Worm (Caenorhabditis elegans) whole organism, L1 larva: ENCODE results near the gene T11F9.10.
A peak's percentile ranks its signal among the peaks of the same experiment; 100 is the strongest.

Experiments used
- C04F5.9 ChIP-seq: sonication (generic microtip); optimal IDR thresholded peaks from 2 replicates; lab custom pipeline; 2016; ENCODE audit warnings: missing genetic modification characterization, missing compliant biosample characterization
- C16A3.4 ChIP-seq: fragments of 150-350 bp; optimal IDR thresholded peaks from 2 replicates; lab custom pipeline; 2014; ENCODE audit warnings: missing biosample characterization, missing genetic modification characterization
- Y116A8C.19 ChIP-seq: sonication (generic microtip); optimal IDR thresholded peaks from 2 replicates; lab custom pipeline; 2016; ENCODE audit warnings: missing compliant biosample characterization, missing genetic modification characterization, borderline replicate concordance
- aha-1 ChIP-seq: fragments of 150-350 bp; optimal IDR thresholded peaks from 2 replicates; lab custom pipeline; 2014; ENCODE audit warnings: missing biosample characterization, missing genetic modification characterization
- alr-1 ChIP-seq: fragments of 200-800 bp; sonication (Bioruptor generic); optimal IDR thresholded peaks from 2 replicates; lab custom pipeline; 2018; ENCODE audit warnings: borderline replicate concordance, mild to moderate bottlenecking, missing genetic modification characterization, missing compliant biosample characterization
- aly-2 ChIP-seq: fragments of 150-350 bp; optimal IDR thresholded peaks from 2 replicates; lab custom pipeline; 2014; ENCODE audit warnings: missing biosample characterization, missing genetic modification characterization
- ama-1 ChIP-seq: fragments of 150-350 bp; optimal IDR thresholded peaks from 2 replicates; lab custom pipeline; 2014
- blmp-1 ChIP-seq: fragments of 150-350 bp; optimal IDR thresholded peaks from 2 replicates; lab custom pipeline; 2014; ENCODE audit warnings: missing biosample characterization, missing genetic modification characterization
- ceh-82 ChIP-seq, 3 experiments: fragments of 150-350 bp in 1 of 3; sonication (generic microtip) in 2 of 3; optimal IDR thresholded peaks; 2 replicates each; lab custom pipeline; 2014 to 2017; ENCODE audit warnings: missing biosample characterization in 3 of 3, missing genetic modification characterization in 3 of 3
- ceh-88 ChIP-seq: fragments of 200-800 bp; sonication (Bioruptor generic); IDR thresholded peaks from 2 replicates; pipeline ENCODE4 v1.3.6; 2022; ENCODE audit warnings: missing genetic modification characterization, missing compliant biosample characterization
- egl-27 ChIP-seq, 2 experiments: fragments of 150-350 bp in 1 of 2; sonication (generic microtip); optimal IDR thresholded peaks; 3 replicates each; lab custom pipeline; 2017 to 2018; ENCODE audit warnings: missing biosample characterization in 2 of 2, missing genetic modification characterization in 2 of 2, missing genetic modification reagents in 2 of 2
- elt-2 ChIP-seq: sonication (generic microtip); optimal IDR thresholded peaks from 2 replicates; lab custom pipeline; 2016; ENCODE audit warnings: missing genetic modification characterization, mild to moderate bottlenecking, inconsistent platforms, missing compliant biosample characterization, missing genetic modification reagents
- elt-3 ChIP-seq, 6 experiments: fragments of 150-350 bp in 1 of 6; sonication (generic microtip); optimal IDR thresholded peaks; 2 replicates each; lab custom pipeline; 2017 to 2018; ENCODE audit warnings: missing biosample characterization in 6 of 6, missing genetic modification characterization in 6 of 6, inconsistent platforms in 1 of 6
- fkh-10 ChIP-seq: sonication (generic microtip); optimal IDR thresholded peaks from 2 replicates; lab custom pipeline; 2017; ENCODE audit warnings: missing biosample characterization, missing genetic modification reagents, missing genetic modification characterization
- fkh-4 ChIP-seq: sonication (generic microtip); optimal IDR thresholded peaks from 2 replicates; lab custom pipeline; 2016; ENCODE audit warnings: missing compliant biosample characterization, missing genetic modification characterization, borderline replicate concordance
- fkh-8 ChIP-seq: sonication (generic microtip); optimal IDR thresholded peaks from 2 replicates; lab custom pipeline; 2016; ENCODE audit warnings: mild to moderate bottlenecking, missing genetic modification characterization, missing compliant biosample characterization
- fos-1 ChIP-seq: fragments of 150-350 bp; optimal IDR thresholded peaks from 2 replicates; lab custom pipeline; 2014; ENCODE audit warnings: missing biosample characterization, missing genetic modification characterization
- hlh-17 ChIP-seq: fragments of 200-800 bp; sonication (Bioruptor generic); optimal IDR thresholded peaks from 2 replicates; lab custom pipeline; 2018; ENCODE audit warnings: missing genetic modification characterization, mild to moderate bottlenecking, missing compliant biosample characterization, moderate library complexity, borderline replicate concordance
- hlh-4 ChIP-seq: sonication (generic microtip); optimal IDR thresholded peaks from 2 replicates; lab custom pipeline; 2016; ENCODE audit warnings: mild to moderate bottlenecking, missing genetic modification characterization, missing compliant biosample characterization
- hpl-2 ChIP-seq: fragments of 150-350 bp; optimal IDR thresholded peaks from 2 replicates; lab custom pipeline; 2014; ENCODE audit warnings: missing biosample characterization, missing genetic modification reagents, missing genetic modification characterization
- jun-1 ChIP-seq: fragments of 150-350 bp; optimal IDR thresholded peaks from 2 replicates; lab custom pipeline; 2014; ENCODE audit warnings: missing biosample characterization, missing genetic modification reagents, missing genetic modification characterization
- lin-14 ChIP-seq: fragments of 200-800 bp; sonication (Bioruptor generic); optimal IDR thresholded peaks from 2 replicates; lab custom pipeline; 2018; ENCODE audit warnings: mild to moderate bottlenecking, missing genetic modification characterization, moderate library complexity, missing compliant biosample characterization
- lin-35 ChIP-seq, 2 experiments: fragments of 150-350 bp; optimal IDR thresholded peaks; 2 replicates each; lab custom pipeline; 2014; ENCODE audit warnings: missing biosample characterization in 2 of 2, missing genetic modification characterization in 2 of 2, missing genetic modification reagents in 2 of 2
- lin-39 ChIP-seq: fragments of 150-350 bp; optimal IDR thresholded peaks from 2 replicates; lab custom pipeline; 2014; ENCODE audit warnings: missing biosample characterization, missing genetic modification reagents, missing genetic modification characterization
- mab-9 ChIP-seq: fragments of 200-800 bp; sonication (Bioruptor generic); IDR thresholded peaks from 2 replicates; pipeline ENCODE4 v1.3.6; 2022; ENCODE audit warnings: missing genetic modification reagents, missing genetic modification characterization, missing compliant biosample characterization
- mdl-1 ChIP-seq, 2 experiments: fragments of 150-350 bp; optimal IDR thresholded peaks; 2 replicates each; lab custom pipeline; 2014 to 2017; ENCODE audit warnings: missing biosample characterization in 2 of 2, missing genetic modification characterization in 2 of 2, inconsistent platforms in 1 of 2
- mef-2 ChIP-seq: fragments of 150-350 bp; optimal IDR thresholded peaks from 2 replicates; lab custom pipeline; 2014; ENCODE audit warnings: missing biosample characterization, missing genetic modification characterization
- mep-1 ChIP-seq: fragments of 150-350 bp; optimal IDR thresholded peaks from 2 replicates; lab custom pipeline; 2014; ENCODE audit warnings: missing biosample characterization, missing genetic modification characterization
- nhr-11 ChIP-seq: fragments of 150-350 bp; optimal IDR thresholded peaks from 2 replicates; lab custom pipeline; 2014; ENCODE audit warnings: missing biosample characterization, missing genetic modification characterization
- nhr-12 ChIP-seq: sonication (generic microtip); optimal IDR thresholded peaks from 2 replicates; lab custom pipeline; 2017; ENCODE audit warnings: missing biosample characterization, missing genetic modification characterization
- nhr-19 ChIP-seq: fragments of 200-800 bp; sonication (Bioruptor generic); conservative IDR thresholded peaks from 2 replicates; pipeline ENCODE4 v1.3.6; 2022; ENCODE audit warnings: missing genetic modification characterization, missing compliant biosample characterization
- nhr-20 ChIP-seq: sonication (generic microtip); optimal IDR thresholded peaks from 2 replicates; lab custom pipeline; 2016; ENCODE audit warnings: mild to moderate bottlenecking, missing genetic modification characterization, missing compliant biosample characterization
- nhr-237 ChIP-seq: fragments of 150-350 bp; optimal IDR thresholded peaks from 2 replicates; lab custom pipeline; 2014; ENCODE audit warnings: missing biosample characterization, missing genetic modification characterization
- nhr-47 ChIP-seq: sonication (generic microtip); optimal IDR thresholded peaks from 2 replicates; lab custom pipeline; 2016; ENCODE audit warnings: mild to moderate bottlenecking, missing genetic modification characterization, moderate library complexity, missing compliant biosample characterization
- nhr-71 ChIP-seq: sonication (generic microtip); optimal IDR thresholded peaks from 2 replicates; lab custom pipeline; 2016; ENCODE audit warnings: mild to moderate bottlenecking, missing genetic modification characterization, moderate library complexity, missing compliant biosample characterization
- nhr-77 ChIP-seq: fragments of 150-350 bp; optimal IDR thresholded peaks from 2 replicates; lab custom pipeline; 2014; ENCODE audit warnings: missing biosample characterization, missing genetic modification characterization
- nhr-84 ChIP-seq: sonication (generic microtip); optimal IDR thresholded peaks from 2 replicates; lab custom pipeline; 2017; ENCODE audit warnings: missing biosample characterization, missing genetic modification characterization
- nhr-85 ChIP-seq: sonication (generic microtip); peaks from one replicate; lab custom pipeline; 2016; ENCODE audit warnings: missing genetic modification characterization, inconsistent platforms, missing compliant biosample characterization
- pqm-1 ChIP-seq: sonication (generic microtip); optimal IDR thresholded peaks from 3 replicates; lab custom pipeline; 2017; ENCODE audit warnings: missing biosample characterization, missing genetic modification characterization
- skn-1 ChIP-seq: fragments of 150-350 bp; optimal IDR thresholded peaks from 2 replicates; lab custom pipeline; 2014; ENCODE audit warnings: missing biosample characterization, missing genetic modification characterization
- snpc-4 ChIP-seq: fragments of 150-350 bp; optimal IDR thresholded peaks from 2 replicates; lab custom pipeline; 2014; ENCODE audit warnings: missing biosample characterization, missing genetic modification characterization
- snu-23 ChIP-seq: sonication (generic microtip); optimal IDR thresholded peaks from 2 replicates; lab custom pipeline; 2016; ENCODE audit warnings: missing genetic modification characterization, missing compliant biosample characterization
- sup-37 ChIP-seq: fragments of 200-800 bp; sonication (Bioruptor generic); optimal IDR thresholded peaks from 2 replicates; lab custom pipeline; 2018; ENCODE audit warnings: mild to moderate bottlenecking, missing genetic modification characterization, missing compliant biosample characterization
- swsn-7 ChIP-seq: sonication (generic microtip); optimal IDR thresholded peaks from 2 replicates; lab custom pipeline; 2016; ENCODE audit warnings: missing genetic modification characterization, missing compliant biosample characterization
- tbx-2 ChIP-seq: sonication (generic microtip); optimal IDR thresholded peaks from 2 replicates; lab custom pipeline; 2016; ENCODE audit warnings: missing genetic modification characterization, missing compliant biosample characterization
- unc-130 ChIP-seq: fragments of 150-350 bp; optimal IDR thresholded peaks from 2 replicates; lab custom pipeline; 2017; ENCODE audit warnings: missing biosample characterization, missing genetic modification characterization, inconsistent platforms
- unc-30 ChIP-seq: sonication (generic microtip); optimal IDR thresholded peaks from 2 replicates; lab custom pipeline; 2017; ENCODE audit warnings: missing biosample characterization, missing genetic modification characterization
- unc-62 ChIP-seq: fragments of 150-350 bp; optimal IDR thresholded peaks from 2 replicates; lab custom pipeline; 2014; ENCODE audit warnings: missing biosample characterization, missing genetic modification reagents, missing genetic modification characterization
- unc-86 ChIP-seq: sonication (generic microtip); optimal IDR thresholded peaks from 2 replicates; lab custom pipeline; 2016; ENCODE audit warnings: missing genetic modification characterization, missing compliant biosample characterization
- unc-98 ChIP-seq: fragments of 200-800 bp; sonication (Bioruptor generic); IDR thresholded peaks from 2 replicates; pipeline ENCODE4 v1.3.6; 2022; ENCODE audit warnings: missing genetic modification characterization, missing compliant biosample characterization
- vab-15 ChIP-seq: sonication (generic microtip); optimal IDR thresholded peaks from 2 replicates; lab custom pipeline; 2017; ENCODE audit warnings: missing genotype, mild to moderate bottlenecking, missing genetic modification characterization, missing compliant biosample characterization
- xbp-1 ChIP-seq: sonication (generic microtip); optimal IDR thresholded peaks from 2 replicates; lab custom pipeline; 2016; ENCODE audit warnings: missing genetic modification characterization, missing compliant biosample characterization
- zag-1 ChIP-seq: fragments of 150-350 bp; optimal IDR thresholded peaks from 2 replicates; lab custom pipeline; 2014; ENCODE audit warnings: missing biosample characterization, missing genetic modification characterization
- zip-4 ChIP-seq: fragments of 200-800 bp; sonication (Bioruptor generic); optimal IDR thresholded peaks from 2 replicates; lab custom pipeline; 2018; ENCODE audit warnings: mild to moderate bottlenecking, missing genetic modification characterization, moderate library complexity, missing compliant biosample characterization

T11F9.10 gene

ce11 chrV:11532964-11533363, 46.2 kb downstream of the T11F9.10 start:
- TF ChIP-seq nhr-12 (tag; lab: Kevin White, UChicago) (no peak), snpc-4 (tag; lab: Kevin White, UChicago) (no peak), Y116A8C.19 (tag; lab: Kevin White, UChicago) (no peak), unc-62 (GFP tag; lab: Kevin White, UChicago) (no peak), ceh-82 (tag; optimal IDR thresholded peaks at IDR 0.05; lab: Kevin White, UChicago) (no peak), lin-35 (GFP tag; optimal IDR thresholded peaks at IDR 0.05; lab: Kevin White, UChicago) (peak in 1 of 2 experiments; percentile 31), nhr-20 (tag; lab: Kevin White, UChicago) (peak; percentile 63), ama-1 (lab: Kevin White, UChicago) (no peak), mep-1 (peak; percentile 1), egl-27 (tag; optimal IDR thresholded peaks at IDR 0.05; lab: Kevin White, UChicago) (peak in 1 of 2 experiments; percentile 58), elt-3 (tag; optimal IDR thresholded peaks at IDR 0.05; lab: Kevin White, UChicago) (peak in 4 of 6 experiments; percentile 20 to 71 (median 39)), elt-2 (tag; lab: Kevin White, UChicago) (no peak), nhr-85 (peak; percentile 99), fkh-8 (no peak), zag-1 (tag; lab: Kevin White, UChicago) (no peak), alr-1 (no peak), unc-98 (GFP tag; lab: Robert Waterston, UW) (no peak), nhr-77 (no peak), hlh-17 (GFP tag; lab: Kevin White, UChicago) (no peak), snu-23 (peak; percentile 51), hlh-4 (tag; lab: Kevin White, UChicago) (no peak), fkh-10 (no peak), aly-2 (tag; lab: Kevin White, UChicago) (no peak), nhr-11 (tag; lab: Kevin White, UChicago) (no peak), lin-14 (GFP tag; lab: Kevin White, UChicago) (peak; percentile 88), swsn-7 (tag; lab: Kevin White, UChicago) (peak; percentile 9), mab-9 (GFP tag; lab: Robert Waterston, UW) (0 out of 2 replicates have a peak, but pooled peaks have one; percentile 38), vab-15 (no peak), mdl-1 (tag; optimal IDR thresholded peaks at IDR 0.05; lab: Kevin White, UChicago) (peak in 1 of 2 experiments; percentile 57), unc-30 (tag; lab: Kevin White, UChicago) (no peak), xbp-1 (tag; lab: Kevin White, UChicago) (no peak), nhr-84 (tag; lab: Kevin White, UChicago) (no peak), pqm-1 (no peak), C04F5.9 (tag; lab: Kevin White, UChicago) (no peak), nhr-71 (tag; lab: Kevin White, UChicago) (peak; percentile 66), lin-39 (tag; lab: Kevin White, UChicago) (no peak), tbx-2 (tag; lab: Kevin White, UChicago) (no peak), zip-4 (GFP tag; lab: Kevin White, UChicago) (no peak), nhr-19 (GFP tag; lab: Robert Waterston, UW) (no peak; the same call in none of the 2 replicates), hpl-2 (GFP tag; lab: Kevin White, UChicago) (no peak), nhr-237 (no peak), blmp-1 (tag; lab: Kevin White, UChicago) (peak; percentile 100), mef-2 (tag; lab: Kevin White, UChicago) (no peak), unc-130 (tag; lab: Kevin White, UChicago) (no peak), unc-86 (tag; lab: Kevin White, UChicago) (no peak), nhr-47 (tag; lab: Kevin White, UChicago) (no peak), ceh-88 (GFP tag; lab: Robert Waterston, UW) (no peak), skn-1 (tag; lab: Kevin White, UChicago) (peak; percentile 27), fkh-4 (tag; lab: Kevin White, UChicago) (no peak), jun-1 (peak; percentile 14), C16A3.4 (no peak), sup-37 (GFP tag; lab: Kevin White, UChicago) (no peak), aha-1 (tag; lab: Kevin White, UChicago) (no peak), fos-1 (tag; lab: Kevin White, UChicago) (no peak)
